Fruit fly (Drosophila melanogaster) whole organism, adult: Measurements from ENCODE around the gene CG33093.

ENCODE experiments used
- CG11617 ChIP-seq: fragments of 200-800 bp; sonication (Bioruptor generic); optimal IDR thresholded peaks from 2 replicates; lab custom pipeline; 2017; ENCODE audit warnings: mild to moderate bottlenecking, missing biosample characterization, missing genetic modification reagents, missing genetic modification characterization
- CG12768 ChIP-seq: fragments of 200-800 bp; sonication (Bioruptor generic); optimal IDR thresholded peaks from 2 replicates; lab custom pipeline; 2017; ENCODE audit warnings: missing biosample characterization, missing genetic modification characterization, mild to moderate bottlenecking, moderate library complexity, missing genetic modification reagents
- CG14711 ChIP-seq: fragments of 200-800 bp; sonication (Bioruptor generic); optimal IDR thresholded peaks from 2 replicates; lab custom pipeline; 2018; ENCODE audit warnings: missing biosample characterization, mild to moderate bottlenecking, missing genetic modification characterization, moderate library complexity
- CG1620 ChIP-seq: fragments of 200-800 bp; sonication (Bioruptor generic); optimal IDR thresholded peaks from 2 replicates; lab custom pipeline; 2016; ENCODE audit warnings: missing biosample characterization, missing genetic modification characterization
- CG33017 ChIP-seq: fragments of 200-800 bp; sonication (Bioruptor generic); optimal IDR thresholded peaks from 2 replicates; lab custom pipeline; 2018; ENCODE audit warnings: missing biosample characterization, mild to moderate bottlenecking, missing genetic modification characterization, moderate library complexity
- CG5204 ChIP-seq: fragments of 200-800 bp; sonication (Bioruptor generic); optimal IDR thresholded peaks from 2 replicates; lab custom pipeline; 2016; ENCODE audit warnings: missing biosample characterization, missing genetic modification characterization
- CG7045 ChIP-seq: fragments of 200-800 bp; sonication (Bioruptor generic); optimal IDR thresholded peaks from 2 replicates; lab custom pipeline; 2017; ENCODE audit warnings: missing biosample characterization, mild to moderate bottlenecking, missing genetic modification characterization
- CG7101 ChIP-seq: fragments of 200-800 bp; sonication (Bioruptor generic); optimal IDR thresholded peaks from 2 replicates; lab custom pipeline; 2018; ENCODE audit warnings: missing biosample characterization, mild to moderate bottlenecking, missing genetic modification characterization, moderate library complexity
- Clk ChIP-seq: fragments of 200-800 bp; sonication (Bioruptor generic); optimal IDR thresholded peaks from 2 replicates; lab custom pipeline; 2017; ENCODE audit warnings: missing biosample characterization, missing genetic modification characterization
- Crg-1 ChIP-seq: fragments of 200-800 bp; sonication (Bioruptor generic); optimal IDR thresholded peaks from 2 replicates; lab custom pipeline; 2016; ENCODE audit warnings: missing biosample characterization, missing genetic modification characterization
- Hr96 ChIP-seq: fragments of 200-800 bp; sonication (Bioruptor generic); optimal IDR thresholded peaks from 2 replicates; lab custom pipeline; 2016; ENCODE audit warnings: missing biosample characterization, missing genetic modification characterization
- Mnt ChIP-seq: fragments of 200-800 bp; sonication (Bioruptor generic); optimal IDR thresholded peaks from 2 replicates; lab custom pipeline; 2016; ENCODE audit warnings: missing biosample characterization, mild to moderate bottlenecking, missing genetic modification characterization
- bab1 ChIP-seq: fragments of 200-800 bp; sonication (Bioruptor generic); optimal IDR thresholded peaks from 3 replicates; lab custom pipeline; 2019; ENCODE audit warnings: missing biosample characterization, mild to moderate bottlenecking, missing genetic modification characterization, moderate library complexity
- cic ChIP-seq: fragments of 200-800 bp; sonication (Bioruptor generic); optimal IDR thresholded peaks from 2 replicates; lab custom pipeline; 2017; ENCODE audit warnings: missing biosample characterization, mild to moderate bottlenecking, missing genetic modification characterization, moderate library complexity
- cnc ChIP-seq, 2 experiments: fragments of >200 bp; optimal IDR thresholded peaks; 2 replicates each; lab custom pipeline; 2017
- kay ChIP-seq: fragments of 200-800 bp; sonication (Bioruptor generic); peaks from one replicate; lab custom pipeline; 2016; ENCODE audit warnings: missing biosample characterization, missing genetic modification characterization, borderline replicate concordance
- ovo ChIP-seq: fragments of 200-800 bp; sonication (Bioruptor generic); optimal IDR thresholded peaks from 2 replicates; lab custom pipeline; 2016; ENCODE audit warnings: missing biosample characterization, missing genetic modification characterization
- pad ChIP-seq: fragments of 200-800 bp; sonication (Bioruptor generic); optimal IDR thresholded peaks from 3 replicates; lab custom pipeline; 2017; ENCODE audit warnings: missing biosample characterization, missing genetic modification characterization, mild to moderate bottlenecking, moderate library complexity, missing genetic modification reagents
- tj ChIP-seq: fragments of 200-800 bp; sonication (Bioruptor generic); optimal IDR thresholded peaks from 3 replicates; lab custom pipeline; 2017; ENCODE audit warnings: missing biosample characterization, mild to moderate bottlenecking, missing genetic modification characterization, moderate library complexity
- toe ChIP-seq: fragments of 200-800 bp; sonication (Bioruptor generic); optimal IDR thresholded peaks from 2 replicates; lab custom pipeline; 2016; ENCODE audit warnings: missing biosample characterization, missing genetic modification characterization

The CG33093 gene

dm6 chr3R:22531801-22532200 is at the start of gene CG33093:
Gene CG33093 (minus strand): TSS chr3R:22531922.
- no peak for TF ChIP-seq CG7045
- TF ChIP-seq CG12768 (GFP tag; lab: Kevin White, UChicago): no peak
- no peak for TF ChIP-seq CG33017 (tag; lab: Kevin White, UChicago)
- no peak for TF ChIP-seq cic (GFP tag; lab: Kevin White, UChicago)
- TF ChIP-seq tj (GFP tag; lab: Kevin White, UChicago): no peak
- no peak for TF ChIP-seq cnc (optimal IDR thresholded peaks at IDR 0.05; lab: Kevin White, UChicago)
- TF ChIP-seq ovo (GFP tag; lab: Kevin White, UChicago): no peak
- TF ChIP-seq Crg-1: no peak
- TF ChIP-seq CG14711 (tag; lab: Kevin White, UChicago): no peak
- no peak for TF ChIP-seq Mnt (GFP tag; lab: Kevin White, UChicago)
- TF ChIP-seq CG1620 (GFP tag; lab: Kevin White, UChicago): no peak
- TF ChIP-seq CG7101 (tag; lab: Kevin White, UChicago): no peak
- no peak for TF ChIP-seq pad (GFP tag; lab: Kevin White, UChicago)

dm6 chr3R:22580546-22580945 is 48.8 kb upstream of the CG33093 start, which contains the start of gene CSN6:
Gene CSN6 (plus strand): TSS chr3R:22580773.
- TF ChIP-seq Mnt (GFP tag; lab: Kevin White, UChicago) (peak; percentile 57), cnc (optimal IDR thresholded peaks at IDR 0.05; lab: Kevin White, UChicago) (no peak), CG1620 (GFP tag; lab: Kevin White, UChicago) (no peak), bab1 (peak; percentile 72)

- no peak for TF ChIP-seq kay (GFP tag; lab: Kevin White, UChicago)
- TF ChIP-seq CG14711 (tag; lab: Kevin White, UChicago): no peak
- TF ChIP-seq CG7045: no peak
- TF ChIP-seq ovo (GFP tag; lab: Kevin White, UChicago): no peak
- TF ChIP-seq pad (GFP tag; lab: Kevin White, UChicago): no peak
- TF ChIP-seq CG12768 (GFP tag; lab: Kevin White, UChicago): no peak
- TF ChIP-seq toe: no peak
- no peak for TF ChIP-seq Mnt (GFP tag; lab: Kevin White, UChicago)
- TF ChIP-seq cnc (optimal IDR thresholded peaks at IDR 0.05; lab: Kevin White, UChicago): no peak
- no peak for TF ChIP-seq Crg-1
- no peak for TF ChIP-seq bab1
- no peak for TF ChIP-seq Clk (GFP tag; lab: Kevin White, UChicago)
- no peak for TF ChIP-seq Hr96 (GFP tag; lab: Kevin White, UChicago)
- no peak for TF ChIP-seq CG7101 (tag; lab: Kevin White, UChicago)
- TF ChIP-seq CG11617 (GFP tag; lab: Kevin White, UChicago): no peak
- TF ChIP-seq tj (GFP tag; lab: Kevin White, UChicago): no peak
Observed at dm6 chr3R:22576979-22577378, 45.3 kb upstream of the CG33093 start.

dm6 chr3R:22576096-22576697 is 44.5 kb upstream of the CG33093 start:
- TF ChIP-seq cnc (optimal IDR thresholded peaks at IDR 0.05; lab: Kevin White, UChicago) (no peak), ovo (GFP tag; lab: Kevin White, UChicago) (no peak), CG1620 (GFP tag; lab: Kevin White, UChicago) (no peak), CG7101 (tag; lab: Kevin White, UChicago) (no peak), CG7045 (no peak), Crg-1 (no peak), CG11617 (GFP tag; lab: Kevin White, UChicago) (no peak), CG12768 (GFP tag; lab: Kevin White, UChicago) (no peak), toe (no peak), pad (GFP tag; lab: Kevin White, UChicago) (no peak), tj (GFP tag; lab: Kevin White, UChicago) (no peak), Hr96 (GFP tag; lab: Kevin White, UChicago) (no peak), Mnt (GFP tag; lab: Kevin White, UChicago) (no peak)

dm6 chr3R:22573590-22573989 is 41.9 kb upstream of the CG33093 start:
- TF ChIP-seq Mnt (GFP tag; lab: Kevin White, UChicago) (no peak), ovo (GFP tag; lab: Kevin White, UChicago) (no peak)

- TF ChIP-seq CG33017 (tag; lab: Kevin White, UChicago) (no peak), Mnt (GFP tag; lab: Kevin White, UChicago) (no peak), CG1620 (GFP tag; lab: Kevin White, UChicago) (no peak), CG5204 (GFP tag; lab: Kevin White, UChicago) (no peak), Clk (GFP tag; lab: Kevin White, UChicago) (no peak), CG12768 (GFP tag; lab: Kevin White, UChicago) (no peak), CG7045 (no peak), ovo (GFP tag; lab: Kevin White, UChicago) (no peak), Crg-1 (no peak), tj (GFP tag; lab: Kevin White, UChicago) (no peak), toe (no peak), bab1 (no peak), CG14711 (tag; lab: Kevin White, UChicago) (no peak), cnc (optimal IDR thresholded peaks at IDR 0.05; lab: Kevin White, UChicago) (no peak), Hr96 (GFP tag; lab: Kevin White, UChicago) (no peak), pad (GFP tag; lab: Kevin White, UChicago) (no peak), CG7101 (tag; lab: Kevin White, UChicago) (no peak), CG11617 (GFP tag; lab: Kevin White, UChicago) (no peak)
Observed at dm6 chr3R:22569888-22570287, 38.2 kb upstream of the CG33093 start, which contains the start of gene CG33110. Gene CG33110 (plus strand): TSS chr3R:22570188.
